Worm (Caenorhabditis elegans): ENCODE data around the gene aldo-2.

The aldo-2 gene

ce11 chrIII:5925724-5926123, 49.3 kb upstream of the aldo-2 start, which contains the start of the genes dnc-2 and bcl-7 (continued):
- no peak for TF ChIP-seq pax-3 (tag; optimal IDR thresholded peaks at IDR 0.05)
- no peak for TF ChIP-seq C34B4.2 (tag; optimal IDR thresholded peaks at IDR 0.05)
- no peak for TF ChIP-seq sox-4 (tag; optimal IDR thresholded peaks at IDR 0.05)
- no peak for TF ChIP-seq ztf-11 (tag; optimal IDR thresholded peaks at IDR 0.05)
- TF ChIP-seq nhr-47 (tag; optimal IDR thresholded peaks at IDR 0.05) = peak; percentile 72

- TF ChIP-seq aly-2 (tag; optimal IDR thresholded peaks at IDR 0.05) = no peak
- TF ChIP-seq efl-1 (optimal IDR thresholded peaks at IDR 0.05) = no peak
- TF ChIP-seq efl-1 (GFP tag; optimal IDR thresholded peaks at IDR 0.05 in 1 of 2) = peak in 1 of 2 experiments; percentile 91
- TF ChIP-seq unc-98 (GFP tag; IDR thresholded peaks at IDR 0.05) = no peak
- TF ChIP-seq blmp-1 (tag; optimal IDR thresholded peaks at IDR 0.05) = peak; percentile 71
- TF ChIP-seq isw-1 (GFP tag; IDR thresholded peaks at IDR 0.05) = no peak
- no peak for TF ChIP-seq jun-1 (tag; optimal IDR thresholded peaks at IDR 0.05)
- no peak for TF ChIP-seq ceh-88 (GFP tag; IDR thresholded peaks at IDR 0.05)
- no peak for TF ChIP-seq fkh-4 (tag; optimal IDR thresholded peaks at IDR 0.05; ENCODE audit: borderline replicate concordance)
- peak; percentile 76 for TF ChIP-seq nhr-19 (GFP tag; conservative IDR thresholded peaks at IDR 0.05)
- no peak for TF ChIP-seq nhr-237 (tag; optimal IDR thresholded peaks at IDR 0.05)
- TF ChIP-seq unc-130 (tag; optimal IDR thresholded peaks at IDR 0.05) = no peak
- peak; percentile 78 for TF ChIP-seq nhr-20 (tag; optimal IDR thresholded peaks at IDR 0.05)
- no peak for TF ChIP-seq nhr-11 (tag; optimal IDR thresholded peaks at IDR 0.05)
- no peak for TF ChIP-seq ceh-8 (GFP tag; optimal IDR thresholded peaks at IDR 0.05)
- no peak for TF ChIP-seq hpl-2 (GFP tag; optimal IDR thresholded peaks at IDR 0.05)
- no peak for TF ChIP-seq Y116A8C.19 (tag; optimal IDR thresholded peaks at IDR 0.05; ENCODE audit: borderline replicate concordance)
- TF ChIP-seq lin-35 (GFP tag; optimal IDR thresholded peaks at IDR 0.05) = peak in 1 of 2 experiments; percentile 40
- TF ChIP-seq nhr-90 (tag; optimal IDR thresholded peaks at IDR 0.05; ENCODE audit: poor library complexity) = peak; percentile 65
- TF ChIP-seq zag-1 (tag; optimal IDR thresholded peaks at IDR 0.05) = no peak
- no peak for TF ChIP-seq snpc-4 (tag; optimal IDR thresholded peaks at IDR 0.05)
- no peak for TF ChIP-seq lsy-2 (tag; optimal IDR thresholded peaks at IDR 0.05)
- no peak for TF ChIP-seq elt-2 (tag; optimal IDR thresholded peaks at IDR 0.05)
- TF ChIP-seq unc-62 (GFP tag; optimal IDR thresholded peaks at IDR 0.05) = no peak
- no peak for TF ChIP-seq ces-1 (GFP tag; optimal IDR thresholded peaks at IDR 0.05)
- no peak for TF ChIP-seq skn-1 (tag; optimal IDR thresholded peaks at IDR 0.05)
- no peak for TF ChIP-seq C34B4.2 (tag; optimal IDR thresholded peaks at IDR 0.05)
- no peak for TF ChIP-seq nhr-76 (tag; optimal IDR thresholded peaks at IDR 0.05)
- TF ChIP-seq nhr-85 (tag) = peak; percentile 89
- no peak for TF ChIP-seq nhr-84 (tag; optimal IDR thresholded peaks at IDR 0.05)
- peak in 1 of 2 experiments; percentile 52 for TF ChIP-seq mdl-1 (tag; optimal IDR thresholded peaks at IDR 0.05)
- peak; percentile 5 for TF ChIP-seq lir-3 (tag; optimal IDR thresholded peaks at IDR 0.05; ENCODE audit: poor library complexity)
- no peak for TF ChIP-seq ceh-82 (tag; optimal IDR thresholded peaks at IDR 0.05)
- no peak for TF ChIP-seq fos-1 (tag; optimal IDR thresholded peaks at IDR 0.05)
- TF ChIP-seq nhr-71 (tag; optimal IDR thresholded peaks at IDR 0.05) = peak; percentile 74
- TF ChIP-seq tlp-1 (tag; optimal IDR thresholded peaks at IDR 0.05) = no peak
- peak; percentile 59 for TF ChIP-seq lin-14 (GFP tag; optimal IDR thresholded peaks at IDR 0.05)
- peak in 2 of 6 experiments; percentile 45 to 73 for TF ChIP-seq elt-3 (tag; optimal IDR thresholded peaks at IDR 0.05)
- no peak for TF ChIP-seq zip-4 (GFP tag; optimal IDR thresholded peaks at IDR 0.05)
- no peak for TF ChIP-seq hlh-17 (GFP tag; optimal IDR thresholded peaks at IDR 0.05; ENCODE audit: borderline replicate concordance)
- TF ChIP-seq ceh-63 (GFP tag; optimal IDR thresholded peaks at IDR 0.05) = no peak
- no peak for TF ChIP-seq ets-5 (GFP tag; IDR thresholded peaks at IDR 0.05)
- no peak for TF ChIP-seq aha-1 (tag; optimal IDR thresholded peaks at IDR 0.05)
- no peak for TF ChIP-seq nhr-12 (tag; optimal IDR thresholded peaks at IDR 0.05)
- no peak for TF ChIP-seq pag-3 (tag; optimal IDR thresholded peaks at IDR 0.05; ENCODE audit: borderline replicate concordance, insufficient read depth)
- TF ChIP-seq tbx-2 (tag; optimal IDR thresholded peaks at IDR 0.05) = peak; percentile 34
- TF ChIP-seq C16A3.4 (tag; optimal IDR thresholded peaks at IDR 0.05) = no peak
- TF ChIP-seq swsn-7 (tag; optimal IDR thresholded peaks at IDR 0.05) = no peak
These were observed 45.8 kb upstream of the aldo-2 start for ce11 chrIII:5922236-5922635.

Measured in whole organism, L1 larva.